Fruit fly (Drosophila melanogaster) whole organism, embryonic: ENCODE results near the gene Dfd.

Experiments
- ATbp ChIP-seq: fragments of 200-800 bp; sonication (Bioruptor generic); optimal IDR thresholded peaks from 2 replicates; lab custom pipeline; 2017; ENCODE audit warnings: missing biosample characterization, mild to moderate bottlenecking, missing genetic modification characterization, missing genetic modification reagents
- Awh ChIP-seq: fragments of 200-800 bp; sonication (Bioruptor generic); IDR thresholded peaks from 2 replicates; pipeline ENCODE4, ENCODE4 v1.3.6; 2022; ENCODE audit warnings: missing biosample characterization, missing genetic modification characterization
- BEAF-32 ChIP-seq: fragments of 200-800 bp; sonication (Bioruptor generic); optimal IDR thresholded peaks from 3 replicates; lab custom pipeline; 2017; ENCODE audit warnings: missing biosample characterization, missing genetic modification characterization, mild to moderate bottlenecking, moderate library complexity, missing genetic modification reagents
- CG10431 ChIP-seq: fragments of 200-800 bp; sonication (Bioruptor generic); optimal IDR thresholded peaks from 3 replicates; lab custom pipeline; 2018; ENCODE audit warnings: missing biosample characterization, mild to moderate bottlenecking, missing genetic modification characterization
- CG11247 ChIP-seq: fragments of 200-800 bp; sonication (Bioruptor generic); IDR thresholded peaks from 2 replicates; pipeline ENCODE4 v1.3.6; 2022; ENCODE audit warnings: missing biosample characterization, missing genetic modification characterization
- CG12391 ChIP-seq: fragments of 200-800 bp; sonication (Bioruptor generic); optimal IDR thresholded peaks from 3 replicates; lab custom pipeline; 2018; ENCODE audit warnings: missing biosample characterization, mild to moderate bottlenecking, missing genetic modification characterization, moderate library complexity
- CG12744 ChIP-seq: fragments of 200-800 bp; sonication (Bioruptor generic); optimal IDR thresholded peaks from 2 replicates; lab custom pipeline; 2016; ENCODE audit warnings: missing biosample characterization, missing genetic modification characterization
- CG16779 ChIP-seq: fragments of 200-800 bp; sonication (Bioruptor generic); IDR thresholded peaks from 2 replicates; pipeline ENCODE4 v1.3.6; 2022; ENCODE audit warnings: missing biosample characterization, missing genetic modification characterization
- CG2202 ChIP-seq: fragments of 200-800 bp; sonication (Bioruptor generic); optimal IDR thresholded peaks from 2 replicates; lab custom pipeline; 2018; ENCODE audit warnings: missing biosample characterization, mild to moderate bottlenecking, missing genetic modification characterization
- CG42726 ChIP-seq: fragments of 200-800 bp; sonication (Bioruptor generic); IDR thresholded peaks from 2 replicates; pipeline ENCODE4 v1.3.6; 2022; ENCODE audit warnings: missing biosample characterization, missing genetic modification characterization; ENCODE audit not compliant: partially characterized antibody
- CG4707 ChIP-seq: fragments of 200-800 bp; sonication (Bioruptor generic); optimal IDR thresholded peaks from 2 replicates; lab custom pipeline; 2018; ENCODE audit warnings: missing biosample characterization, mild to moderate bottlenecking, missing genetic modification characterization, moderate library complexity
- CG4854 ChIP-seq: fragments of 200-800 bp; sonication (Bioruptor generic); optimal IDR thresholded peaks from 2 replicates; lab custom pipeline; 2016; ENCODE audit warnings: missing biosample characterization, missing genetic modification characterization, inconsistent platforms
- CG5953 ChIP-seq: fragments of 200-800 bp; sonication (Bioruptor generic); IDR thresholded peaks from 2 replicates; pipeline ENCODE4 v1.3.6; 2022; ENCODE audit warnings: missing biosample characterization, missing genetic modification characterization
- CG7556 ChIP-seq: fragments of 200-800 bp; sonication (Bioruptor generic); optimal IDR thresholded peaks from 2 replicates; lab custom pipeline; 2017; ENCODE audit warnings: missing biosample characterization, mild to moderate bottlenecking, missing genetic modification characterization
- CG7963 ChIP-seq: fragments of 200-800 bp; sonication (Bioruptor generic); IDR thresholded peaks from 3 replicates; pipeline ENCODE4 v1.3.6; 2022; ENCODE audit warnings: missing biosample characterization, missing genetic modification characterization; ENCODE audit not compliant: partially characterized antibody
- CG8089 ChIP-seq: fragments of 200-800 bp; sonication (Bioruptor generic); optimal IDR thresholded peaks from 3 replicates; lab custom pipeline; 2016; ENCODE audit warnings: missing biosample characterization, missing genetic modification characterization
- CG8478 ChIP-seq: fragments of >200 bp; optimal IDR thresholded peaks from 2 replicates; lab custom pipeline; 2018
- CG8924 ChIP-seq: fragments of 200-800 bp; optimal IDR thresholded peaks from 3 replicates; lab custom pipeline; 2019; ENCODE audit warnings: missing biosample characterization, mild to moderate bottlenecking, missing genetic modification characterization, moderate library complexity
- CG9797 ChIP-seq: fragments of 200-800 bp; sonication (Bioruptor generic); optimal IDR thresholded peaks from 3 replicates; lab custom pipeline; 2018; ENCODE audit warnings: missing biosample characterization, mild to moderate bottlenecking, missing genetic modification characterization
- Dp ChIP-seq: fragments of 200-800 bp; sonication (Bioruptor generic); optimal IDR thresholded peaks from 2 replicates; lab custom pipeline; 2018; ENCODE audit warnings: missing biosample characterization, mild to moderate bottlenecking, missing genetic modification characterization, moderate library complexity
- Ets97D ChIP-seq: fragments of 200-800 bp; sonication (Bioruptor generic); optimal IDR thresholded peaks from 3 replicates; lab custom pipeline; 2016; ENCODE audit warnings: missing biosample characterization, missing genetic modification characterization
- HmgD ChIP-seq: fragments of 200-800 bp; sonication (Bioruptor generic); optimal IDR thresholded peaks from 3 replicates; lab custom pipeline; 2016; ENCODE audit warnings: missing biosample characterization, missing genetic modification characterization
- Hmr ChIP-seq: fragments of 200-800 bp; sonication (Bioruptor generic); optimal IDR thresholded peaks from 3 replicates; lab custom pipeline; 2017; ENCODE audit warnings: mild to moderate bottlenecking, missing biosample characterization, missing genetic modification reagents, missing genetic modification characterization
- Lpt ChIP-seq: fragments of >200 bp; optimal IDR thresholded peaks from 2 replicates; lab custom pipeline; 2018; ENCODE audit warnings: missing biosample characterization, missing genetic modification characterization
- MESR4 ChIP-seq: fragments of 200-800 bp; sonication (Bioruptor generic); optimal IDR thresholded peaks from 2 replicates; lab custom pipeline; 2018; ENCODE audit warnings: missing biosample characterization, mild to moderate bottlenecking, missing genetic modification characterization, moderate library complexity
- Mrtf ChIP-seq: fragments of 200-800 bp; sonication (Bioruptor generic); IDR thresholded peaks from 3 replicates; pipeline ENCODE4 v1.3.6; 2022; ENCODE audit warnings: missing biosample characterization, missing genetic modification characterization
- Six4 ChIP-seq: fragments of 200-800 bp; sonication (Bioruptor generic); optimal IDR thresholded peaks from 2 replicates; lab custom pipeline; 2016; ENCODE audit warnings: missing biosample characterization, missing genetic modification characterization
- Sry-β ChIP-seq: fragments of 200-800 bp; sonication (Bioruptor generic); optimal IDR thresholded peaks from 2 replicates; lab custom pipeline; 2018; ENCODE audit warnings: missing biosample characterization, mild to moderate bottlenecking, missing genetic modification characterization, moderate library complexity
- ash1 ChIP-seq: fragments of 200-800 bp; sonication (Bioruptor generic); optimal IDR thresholded peaks from 2 replicates; lab custom pipeline; 2018; ENCODE audit warnings: missing biosample characterization, mild to moderate bottlenecking, missing genetic modification characterization
- cad ChIP-seq: fragments of >200 bp; optimal IDR thresholded peaks from 2 replicates; lab custom pipeline; 2017; ENCODE audit warnings: missing biosample characterization, missing genetic modification characterization
- chn ChIP-seq: fragments of 200-800 bp; sonication (Bioruptor generic); optimal IDR thresholded peaks from 2 replicates; lab custom pipeline; 2016; ENCODE audit warnings: missing biosample characterization, missing genetic modification characterization
- ci ChIP-seq: fragments of 200-800 bp; sonication (Bioruptor generic); IDR thresholded peaks from 3 replicates; pipeline ENCODE4 v1.3.6; 2022; ENCODE audit warnings: missing biosample characterization, missing genetic modification characterization
- crol ChIP-seq: fragments of 200-800 bp; sonication (Bioruptor generic); IDR thresholded peaks from 2 replicates; pipeline ENCODE4 v1.3.6; 2022; ENCODE audit warnings: missing biosample characterization, missing genetic modification characterization
- crp ChIP-seq, 2 experiments: fragments of 200-800 bp; sonication (Bioruptor generic); optimal IDR thresholded peaks; 2 replicates in 1 of 2; 3 replicates in 1 of 2; lab custom pipeline; 2017; ENCODE audit warnings: missing biosample characterization in 2 of 2, missing genetic modification characterization in 2 of 2, mild to moderate bottlenecking in 1 of 2, moderate library complexity in 1 of 2
- dm ChIP-seq: fragments of 200-800 bp; sonication (Bioruptor generic); optimal IDR thresholded peaks from 3 replicates; lab custom pipeline; 2016; ENCODE audit warnings: missing biosample characterization, missing genetic modification characterization
- exex ChIP-seq: fragments of 200-800 bp; sonication (Bioruptor generic); optimal IDR thresholded peaks from 4 replicates; lab custom pipeline; 2018; ENCODE audit warnings: missing biosample characterization, mild to moderate bottlenecking, missing genetic modification characterization, moderate library complexity
- fd3F ChIP-seq: fragments of 200-800 bp; sonication (Bioruptor generic); optimal IDR thresholded peaks from 2 replicates; lab custom pipeline; 2018; ENCODE audit warnings: missing biosample characterization, mild to moderate bottlenecking, missing genetic modification characterization, moderate library complexity
- fd64A ChIP-seq: fragments of 200-800 bp; sonication (Bioruptor generic); optimal IDR thresholded peaks from 3 replicates; lab custom pipeline; 2018; ENCODE audit warnings: missing biosample characterization, mild to moderate bottlenecking, missing genetic modification characterization
- fru ChIP-seq: fragments of >200 bp; optimal IDR thresholded peaks from 2 replicates; lab custom pipeline; 2017
- kni ChIP-seq: fragments of 200-800 bp; sonication (Bioruptor generic); optimal IDR thresholded peaks from 3 replicates; lab custom pipeline; 2017; ENCODE audit warnings: mild to moderate bottlenecking, missing biosample characterization, missing genetic modification reagents, missing genetic modification characterization
- pb ChIP-seq: fragments of 200-800 bp; sonication (Bioruptor generic); optimal IDR thresholded peaks from 3 replicates; lab custom pipeline; 2016; ENCODE audit warnings: missing biosample characterization, missing genetic modification characterization
- ranshi ChIP-seq: fragments of 200-800 bp; sonication (Bioruptor generic); IDR thresholded peaks from 2 replicates; pipeline ENCODE4 v1.3.6; 2022; ENCODE audit warnings: missing biosample characterization, missing genetic modification characterization
- repo ChIP-seq: fragments of 200-800 bp; sonication (Bioruptor generic); optimal IDR thresholded peaks from 2 replicates; lab custom pipeline; 2016; ENCODE audit warnings: missing biosample characterization, missing genetic modification characterization
- sisA ChIP-seq: fragments of 200-800 bp; sonication (Bioruptor generic); IDR thresholded peaks from 2 replicates; pipeline ENCODE4 v1.3.6; 2022; ENCODE audit warnings: missing biosample characterization, missing genetic modification characterization
- sob ChIP-seq: fragments of 200-800 bp; sonication (Bioruptor generic); IDR thresholded peaks from 2 replicates; pipeline ENCODE4 v1.3.6; 2022; ENCODE audit warnings: missing biosample characterization, missing genetic modification characterization
- stc ChIP-seq: fragments of 200-800 bp; sonication (Bioruptor generic); IDR thresholded peaks from 2 replicates; pipeline ENCODE4 v1.3.6; 2022; ENCODE audit warnings: missing biosample characterization, missing genetic modification characterization
- stwl ChIP-seq: fragments of 200-800 bp; sonication (Bioruptor generic); optimal IDR thresholded peaks from 3 replicates; lab custom pipeline; 2018; ENCODE audit warnings: missing biosample characterization, mild to moderate bottlenecking, missing genetic modification characterization, moderate library complexity
- tap ChIP-seq: fragments of 200-800 bp; optimal IDR thresholded peaks from 3 replicates; lab custom pipeline; 2019; ENCODE audit warnings: missing biosample characterization, mild to moderate bottlenecking, missing genetic modification characterization, moderate library complexity
- trh ChIP-seq: fragments of 200-800 bp; sonication (Bioruptor generic); optimal IDR thresholded peaks from 2 replicates; lab custom pipeline; 2016; ENCODE audit warnings: missing biosample characterization, missing genetic modification characterization
- yki ChIP-seq: fragments of >200 bp; optimal IDR thresholded peaks from 3 replicates; lab custom pipeline; 2018
- zfh1 ChIP-seq: fragments of 200-800 bp; sonication (Bioruptor generic); IDR thresholded peaks from 3 replicates; pipeline ENCODE4 v1.3.6; 2022; ENCODE audit warnings: missing biosample characterization, missing genetic modification characterization

Dfd gene

dm6 chr3R:6762794-6763407 lies 28.7 kb upstream of the Dfd start (continued):
- peak; percentile 25 for TF ChIP-seq Sry-β (GFP tag; lab: Kevin White, UChicago)
- TF ChIP-seq HmgD (GFP tag; lab: Kevin White, UChicago), result no peak
- peak; percentile 9 for TF ChIP-seq exex (tag; lab: Kevin White, UChicago)
- no peak for TF ChIP-seq yki
- TF ChIP-seq zfh1 (GFP tag; lab: Robert Waterston, UW), result peak; percentile 70
- no peak for TF ChIP-seq ash1 (GFP tag; lab: Kevin White, UChicago)
- peak; percentile 59 for TF ChIP-seq chn (GFP tag; lab: Kevin White, UChicago)
- TF ChIP-seq Awh (GFP tag; lab: Robert Waterston, UW), result peak; percentile 46; the same call in 1 of the 2 replicates
- TF ChIP-seq ranshi (GFP tag; lab: Robert Waterston, UW), result peak; percentile 73; the same call in 1 of the 2 replicates
- no peak for TF ChIP-seq CG8478 (lab: Kevin White, UChicago)
- peak; percentile 49 for TF ChIP-seq kni (GFP tag; lab: Kevin White, UChicago)
- TF ChIP-seq CG8924 (tag; lab: Kevin White, UChicago), result peak; percentile 96
- no peak for TF ChIP-seq CG5953 (GFP tag; lab: Robert Waterston, UW)
- peak; percentile 62 for TF ChIP-seq CG8089 (GFP tag; lab: Kevin White, UChicago)
- peak; percentile 17 for TF ChIP-seq Ets97D
- no peak for TF ChIP-seq BEAF-32 (GFP tag; lab: Kevin White, UChicago)
- TF ChIP-seq CG7963 (GFP tag; lab: Robert Waterston, UW), result no peak
- TF ChIP-seq dm (GFP tag; lab: Kevin White, UChicago), result no peak
- TF ChIP-seq ATbp (GFP tag; lab: Kevin White, UChicago), result peak; percentile 78
- TF ChIP-seq fd3F (GFP tag; lab: Kevin White, UChicago), result peak; percentile 26
- TF ChIP-seq CG4707 (GFP tag; lab: Kevin White, UChicago), result peak; percentile 77
- TF ChIP-seq Mrtf (GFP tag; lab: Robert Waterston, UW), result no peak
- no peak for TF ChIP-seq crol
- TF ChIP-seq CG9797 (GFP tag; lab: Kevin White, UChicago), result no peak
- TF ChIP-seq sob (GFP tag; lab: Robert Waterston, UW), result no peak
- TF ChIP-seq CG12391 (tag; lab: Kevin White, UChicago), result peak; percentile 96
- no peak for TF ChIP-seq CG42726
- TF ChIP-seq tap (tag; lab: Kevin White, UChicago), result peak; percentile 59
- TF ChIP-seq Lpt (GFP tag; lab: Kevin White, UChicago), result no peak
- TF ChIP-seq Six4 (GFP tag; lab: Kevin White, UChicago), result peak; percentile 80
- peak; percentile 61 for TF ChIP-seq stwl (tag; lab: Kevin White, UChicago)
- TF ChIP-seq pb, result no peak
- TF ChIP-seq trh (GFP tag; lab: Kevin White, UChicago), result peak; percentile 65
- TF ChIP-seq ci, result peak; percentile 45; the same call in 2 of the 3 replicates
- no peak for TF ChIP-seq stc (GFP tag; lab: Robert Waterston, UW)
- TF ChIP-seq fru (lab: Kevin White, UChicago), result no peak
- peak; percentile 95 for TF ChIP-seq CG7556 (GFP tag; lab: Kevin White, UChicago)
- no peak for TF ChIP-seq CG12744 (GFP tag; lab: Kevin White, UChicago)
- 0 out of 2 replicates have a peak, but pooled peaks have one; percentile 32 for TF ChIP-seq CG11247 (GFP tag; lab: Robert Waterston, UW)
- TF ChIP-seq cad (GFP tag; lab: Kevin White, UChicago), result peak; percentile 60
- peak; percentile 23; the same call in 1 of the 2 replicates for TF ChIP-seq sisA (GFP tag; lab: Robert Waterston, UW)
- peak; percentile 60 for TF ChIP-seq Hmr (GFP tag; lab: Kevin White, UChicago)
- no peak for TF ChIP-seq Dp (GFP tag; lab: Kevin White, UChicago)
- no peak for TF ChIP-seq MESR4 (GFP tag; lab: Kevin White, UChicago)
- peak; percentile 90 for TF ChIP-seq CG2202 (tag; lab: Kevin White, UChicago)
- TF ChIP-seq CG10431, result peak; percentile 60
- no peak for TF ChIP-seq repo
- peak; percentile 7 for TF ChIP-seq fd64A (GFP tag; lab: Kevin White, UChicago)
- TF ChIP-seq CG16779 (GFP tag; lab: Robert Waterston, UW), result no peak
- TF ChIP-seq crp (GFP tag; optimal IDR thresholded peaks at IDR 0.05; lab: Kevin White, UChicago), result peak in 1 of 2 experiments; percentile 17
- peak; percentile 20 for TF ChIP-seq CG4854 (GFP tag; lab: Kevin White, UChicago)
